Worm (Caenorhabditis elegans) whole organism, mixed stage, embryonic: ENCODE measurements around the gene pmk-3.

Experiments
- blmp-1 ChIP-seq: fragments of 150-350 bp; optimal IDR thresholded peaks from 2 replicates; lab custom pipeline; 2014; ENCODE audit warnings: missing biosample characterization, missing genetic modification characterization
- ces-1 ChIP-seq: fragments of 150-350 bp; optimal IDR thresholded peaks from 2 replicates; lab custom pipeline; 2014; ENCODE audit warnings: missing biosample characterization, missing genetic modification reagents, missing genetic modification characterization
- elt-3 ChIP-seq: fragments of 150-350 bp; optimal IDR thresholded peaks from 2 replicates; lab custom pipeline; 2014; ENCODE audit warnings: missing biosample characterization, missing genetic modification characterization
- lin-13 ChIP-seq: fragments of 150-350 bp; optimal IDR thresholded peaks from 2 replicates; lab custom pipeline; 2014; ENCODE audit warnings: missing biosample characterization, missing genetic modification characterization
- lsy-2 ChIP-seq: fragments of 150-350 bp; optimal IDR thresholded peaks from 2 replicates; lab custom pipeline; 2014; ENCODE audit warnings: missing biosample characterization, missing genetic modification characterization
- mab-5 ChIP-seq: fragments of 150-350 bp; optimal IDR thresholded peaks from 2 replicates; lab custom pipeline; 2014; ENCODE audit warnings: missing biosample characterization, missing genetic modification characterization
- nhr-12 ChIP-seq: fragments of 150-350 bp; optimal IDR thresholded peaks from 2 replicates; lab custom pipeline; 2014; ENCODE audit warnings: missing biosample characterization, missing genetic modification characterization
- nhr-2 ChIP-seq: fragments of 150-350 bp; optimal IDR thresholded peaks from 2 replicates; lab custom pipeline; 2014; ENCODE audit warnings: missing biosample characterization, missing genetic modification characterization
- nhr-237 ChIP-seq: fragments of 150-350 bp; optimal IDR thresholded peaks from 2 replicates; lab custom pipeline; 2014; ENCODE audit warnings: missing biosample characterization, missing genetic modification characterization
- nhr-28 ChIP-seq: fragments of 150-350 bp; optimal IDR thresholded peaks from 2 replicates; lab custom pipeline; 2014; ENCODE audit warnings: missing biosample characterization, missing genetic modification characterization
- pha-4 ChIP-seq: fragments of 150-350 bp; optimal IDR thresholded peaks from 2 replicates; lab custom pipeline; 2018; ENCODE audit warnings: missing biosample characterization, missing genetic modification reagents, missing genetic modification characterization
- snpc-4 ChIP-seq: fragments of 150-350 bp; optimal IDR thresholded peaks from 2 replicates; lab custom pipeline; 2014; ENCODE audit warnings: missing biosample characterization, missing genetic modification characterization
- unc-39 ChIP-seq: fragments of 150-350 bp; optimal IDR thresholded peaks from 2 replicates; lab custom pipeline; 2014; ENCODE audit warnings: missing biosample characterization, missing genetic modification characterization
- unc-62 ChIP-seq: fragments of 150-350 bp; optimal IDR thresholded peaks from 2 replicates; lab custom pipeline; 2014; ENCODE audit warnings: missing biosample characterization, missing genetic modification reagents, missing genetic modification characterization

DNA sequence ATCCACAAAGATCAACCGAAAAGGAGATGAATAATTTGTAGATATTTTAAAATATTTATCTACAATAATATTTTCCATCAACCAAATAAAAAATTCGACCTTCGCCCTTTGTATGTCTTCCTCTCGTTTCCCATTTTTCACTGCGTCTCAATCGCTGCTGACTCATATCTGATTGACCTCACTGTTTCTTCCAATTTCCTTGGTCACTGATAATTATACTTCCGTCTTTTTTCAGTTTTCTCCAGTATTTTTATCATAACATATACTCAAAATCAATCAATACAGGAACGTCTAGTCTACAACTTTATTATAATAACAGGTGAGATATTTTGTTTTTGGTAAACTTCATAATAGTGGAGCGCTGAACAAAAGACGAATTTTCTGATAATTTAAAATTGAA lies at the start of gene pmk-3:
- TF ChIP-seq unc-39 (tag; lab: Kevin White, UChicago): no peak
- no peak for TF ChIP-seq elt-3 (tag; lab: Kevin White, UChicago)
- TF ChIP-seq lsy-2: no peak
- no peak for TF ChIP-seq nhr-28
- TF ChIP-seq nhr-2 (tag; lab: Kevin White, UChicago): no peak
- no peak for TF ChIP-seq mab-5 (tag; lab: Kevin White, UChicago)
- no peak for TF ChIP-seq snpc-4 (tag; lab: Kevin White, UChicago)
- TF ChIP-seq pha-4 (tag; lab: Kevin White, UChicago): no peak
- no peak for TF ChIP-seq ces-1
- TF ChIP-seq nhr-12 (tag; lab: Kevin White, UChicago): no peak
- no peak for TF ChIP-seq lin-13 (tag; lab: Kevin White, UChicago)
- no peak for TF ChIP-seq blmp-1 (tag; lab: Kevin White, UChicago)
- no peak for TF ChIP-seq unc-62 (GFP tag; lab: Kevin White, UChicago)
- no peak for TF ChIP-seq nhr-237
